Fruit fly (Drosophila melanogaster) Kc167 (cell line): ENCODE data around the gene CG9743.

Source experiments
- Myc ChIP-seq: fragments of >200 bp; optimal IDR thresholded peaks from 2 replicates; lab custom pipeline; 2017; ENCODE audit warnings: missing external identifiers
- Sin3A ChIP-seq: fragments of >200 bp; optimal IDR thresholded peaks from 2 replicates; lab custom pipeline; 2018; ENCODE audit warnings: missing external identifiers
- h ChIP-seq: fragments of >200 bp; optimal IDR thresholded peaks from 3 replicates; lab custom pipeline; 2018; ENCODE audit warnings: missing external identifiers
- insv ChIP-seq: fragments of >200 bp; optimal IDR thresholded peaks from 3 replicates; lab custom pipeline; 2018; ENCODE audit warnings: missing external identifiers
- psq ChIP-seq: fragments of >200 bp; optimal IDR thresholded peaks from 2 replicates; lab custom pipeline; 2017; ENCODE audit warnings: missing external identifiers
- ttk ChIP-seq: sonication (Bioruptor generic); optimal IDR thresholded peaks from 2 replicates; lab custom pipeline; 2017; ENCODE audit warnings: missing external identifiers

dm6 chr3R:30200091-30200698, 2.6 kb downstream of the CG9743 start:
- no peak for TF ChIP-seq ttk (lab: Kevin White, UChicago)
- no peak for TF ChIP-seq h (lab: Kevin White, UChicago)
- no peak for TF ChIP-seq Myc (lab: Kevin White, UChicago)
- no peak for TF ChIP-seq insv
- TF ChIP-seq Sin3A (lab: Kevin White, UChicago) = no peak
- no peak for TF ChIP-seq psq (lab: Kevin White, UChicago)
